Fruit fly (Drosophila melanogaster) whole organism, embryonic: ENCODE measurements around the gene nan.
A peak's percentile ranks its signal among the peaks of the same experiment; 100 is the strongest.

Experiments
- Awh ChIP-seq: fragments of 200-800 bp; sonication (Bioruptor generic); IDR thresholded peaks from 2 replicates; pipeline ENCODE4, ENCODE4 v1.3.6; 2022; ENCODE audit warnings: missing biosample characterization, missing genetic modification characterization
- Blimp-1 ChIP-seq: fragments of 200-800 bp; sonication (Bioruptor generic); optimal IDR thresholded peaks from 3 replicates; lab custom pipeline; 2018; ENCODE audit warnings: missing biosample characterization, missing genetic modification characterization, mild to moderate bottlenecking, moderate library complexity, missing genetic modification reagents
- CG11504 ChIP-seq: fragments of 200-800 bp; sonication (Bioruptor generic); optimal IDR thresholded peaks from 3 replicates; lab custom pipeline; 2019; ENCODE audit warnings: missing biosample characterization, mild to moderate bottlenecking, missing genetic modification characterization, moderate library complexity
- CG14860 ChIP-seq: fragments of 200-800 bp; sonication (Bioruptor generic); IDR thresholded peaks from 3 replicates; pipeline ENCODE4 v1.3.6; 2022; ENCODE audit warnings: missing biosample characterization, missing genetic modification characterization; ENCODE audit not compliant: partially characterized antibody
- CG17829 ChIP-seq: fragments of 200-800 bp; optimal IDR thresholded peaks from 2 replicates; lab custom pipeline; 2019; ENCODE audit warnings: missing biosample characterization, mild to moderate bottlenecking, missing genetic modification characterization, moderate library complexity
- dmrt99B ChIP-seq: fragments of 200-800 bp; sonication (Bioruptor generic); optimal IDR thresholded peaks from 2 replicates; lab custom pipeline; 2018; ENCODE audit warnings: missing biosample characterization, mild to moderate bottlenecking, missing genetic modification characterization, moderate library complexity

The nan gene

dm6 chr3L:14145666-14146314 is 43.7 kb downstream of the nan start (continued):
- no peak for TF ChIP-seq CG14860
- peak; percentile 28 for TF ChIP-seq CG17829 (tag; lab: Kevin White, UChicago)
- TF ChIP-seq Awh (GFP tag; lab: Robert Waterston, UW) = peak; percentile 58; the same call in 1 of the 2 replicates
- peak; percentile 37 for TF ChIP-seq Blimp-1
- peak; percentile 44 for TF ChIP-seq dmrt99B (tag; lab: Kevin White, UChicago)
- TF ChIP-seq CG11504 (tag; lab: Kevin White, UChicago) = peak; percentile 55
- TF ChIP-seq, all 482 proteins: peak for 28
